Fruit fly (Drosophila melanogaster): ENCODE measurements around the gene CG5707.

CG5707 gene

DNA sequence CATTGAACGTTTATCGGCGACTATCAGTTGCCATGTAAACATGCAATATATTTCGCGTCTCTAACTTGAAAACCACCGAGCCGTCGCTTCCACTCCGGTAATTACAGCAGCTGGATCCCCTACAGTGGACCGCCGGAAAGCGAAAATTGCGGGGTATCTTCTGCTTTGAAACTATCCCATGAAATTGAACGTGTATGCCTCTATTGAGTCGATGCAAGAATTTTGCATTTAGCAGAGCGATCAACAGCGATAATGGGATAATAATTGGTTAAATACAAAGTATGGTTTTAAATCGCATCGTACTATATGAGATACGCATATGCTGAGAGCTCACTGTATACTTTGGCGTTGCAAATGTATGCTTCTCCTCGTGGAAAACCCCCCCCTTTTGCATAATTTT lies 47.0 kb downstream of the CG5707 start:
- TF ChIP-seq CG30020 (tag; optimal IDR thresholded peaks at IDR 0.05) (no peak), grau (tag; optimal IDR thresholded peaks at IDR 0.05) (peak; percentile 23), CG4328 (GFP tag; optimal IDR thresholded peaks at IDR 0.05) (no peak), row (GFP tag; IDR thresholded peaks at IDR 0.05) (0 out of 3 replicates have a peak, but pooled peaks have one; percentile 26)

DNA sequence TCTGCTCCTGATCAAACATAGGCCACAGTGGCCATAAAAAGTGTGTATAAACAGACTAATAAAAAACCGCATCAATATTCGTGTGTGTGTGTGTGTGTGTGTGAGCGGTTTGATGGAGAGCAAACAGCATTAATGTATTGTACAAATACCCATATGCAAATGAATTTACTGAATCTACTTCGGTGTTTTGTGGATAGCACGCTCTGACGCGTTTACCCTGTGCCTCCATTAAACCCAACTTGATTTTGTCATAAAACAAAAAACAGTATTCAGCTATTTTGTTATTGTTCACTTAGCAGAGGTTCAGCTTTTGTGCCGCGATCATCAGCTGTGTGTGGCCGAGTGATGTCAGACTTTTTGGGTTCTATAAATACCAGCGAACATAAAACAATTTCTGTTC lies 47.7 kb downstream of the CG5707 start:
- 0 out of 3 replicates have a peak, but pooled peaks have one; percentile 14 for TF ChIP-seq ci (GFP tag; IDR thresholded peaks at IDR 0.05)
- TF ChIP-seq sd (tag; optimal IDR thresholded peaks at IDR 0.05), result peak; percentile 70
- TF ChIP-seq nerfin-1 (tag; optimal IDR thresholded peaks at IDR 0.05), result no peak
- TF ChIP-seq sug (tag; optimal IDR thresholded peaks at IDR 0.05), result no peak
- TF ChIP-seq CG5953 (GFP tag; IDR thresholded peaks at IDR 0.05), result 0 out of 2 replicates have a peak, but pooled peaks have one; percentile 35
- no peak for TF ChIP-seq al (GFP tag; IDR thresholded peaks at IDR 0.05)
- TF ChIP-seq CG10462 (GFP tag; optimal IDR thresholded peaks at IDR 0.05), result no peak
- TF ChIP-seq fd102C (GFP tag; optimal IDR thresholded peaks at IDR 0.05), result no peak
- no peak for TF ChIP-seq CG16779 (GFP tag; IDR thresholded peaks at IDR 0.05)
- TF ChIP-seq Ptx1 (GFP tag; IDR thresholded peaks at IDR 0.05), result no peak
- peak; percentile 50 for TF ChIP-seq Vsx1 (GFP tag; optimal IDR thresholded peaks at IDR 0.05)
- TF ChIP-seq sens (GFP tag), result peak; percentile 35
- peak; percentile 52 for TF ChIP-seq caup (GFP tag; optimal IDR thresholded peaks at IDR 0.05; ENCODE audit: severe bottlenecking)
- no peak for TF ChIP-seq CG8290 (GFP tag; optimal IDR thresholded peaks at IDR 0.05)
- TF ChIP-seq CG8290 (tag; optimal IDR thresholded peaks at IDR 0.05), result peak in 1 of 2 experiments; percentile 44
- TF ChIP-seq lilli (GFP tag; optimal IDR thresholded peaks at IDR 0.05), result no peak
- no peak for TF ChIP-seq CG4820 (GFP tag; optimal IDR thresholded peaks at IDR 0.05)
- TF ChIP-seq vfl (GFP tag; optimal IDR thresholded peaks at IDR 0.05), result no peak
- no peak for TF ChIP-seq crol (GFP tag; IDR thresholded peaks at IDR 0.05)
- no peak for TF ChIP-seq dysf (GFP tag; IDR thresholded peaks at IDR 0.05)
- no peak for TF ChIP-seq CG13424 (tag; optimal IDR thresholded peaks at IDR 0.05)
- peak; percentile 57; the same call in 2 of the 4 replicates for TF ChIP-seq chinmo (GFP tag; IDR thresholded peaks at IDR 0.05; ENCODE audit: partially characterized antibody)
- no peak for TF ChIP-seq CG10654 (GFP tag; optimal IDR thresholded peaks at IDR 0.05)
- peak; percentile 69 for TF ChIP-seq CG12769 (tag; optimal IDR thresholded peaks at IDR 0.05)
- TF ChIP-seq run (tag; optimal IDR thresholded peaks at IDR 0.05), result no peak
- no peak for TF ChIP-seq CG31441 (GFP tag; IDR thresholded peaks at IDR 0.05)
- no peak for TF ChIP-seq toy (GFP tag; IDR thresholded peaks at IDR 0.05)
- no peak for TF ChIP-seq H2.0 (GFP tag; IDR thresholded peaks at IDR 0.05)
- no peak for TF ChIP-seq hkb (optimal IDR thresholded peaks at IDR 0.05)
- peak; percentile 20; the same call in 1 of the 2 replicates for TF ChIP-seq hkb (GFP tag; IDR thresholded peaks at IDR 0.05)
- no peak for TF ChIP-seq CG10147 (GFP tag; optimal IDR thresholded peaks at IDR 0.05)
- no peak for TF ChIP-seq scrt (GFP tag; optimal IDR thresholded peaks at IDR 0.05)
- TF ChIP-seq mirr (GFP tag; optimal IDR thresholded peaks at IDR 0.05), result peak; percentile 52
- TF ChIP-seq lola (GFP tag; optimal IDR thresholded peaks at IDR 0.05), result no peak
- no peak for TF ChIP-seq croc (GFP tag; conservative IDR thresholded peaks at IDR 0.05)
- TF ChIP-seq zen2 (GFP tag; IDR thresholded peaks at IDR 0.05; ENCODE audit: partially characterized antibody), result no peak
- TF ChIP-seq PHDP (tag; optimal IDR thresholded peaks at IDR 0.05), result peak; percentile 18
- TF ChIP-seq CG14014 (GFP tag; IDR thresholded peaks at IDR 0.05), result peak; percentile 21; the same call in 1 of the 2 replicates
- no peak for TF ChIP-seq Sry-β (GFP tag; optimal IDR thresholded peaks at IDR 0.05)
- no peak for TF ChIP-seq CG3847 (GFP tag; IDR thresholded peaks at IDR 0.05)
- TF ChIP-seq Dbx (GFP tag; IDR thresholded peaks at IDR 0.05), result 0 out of 3 replicates have a peak, but pooled peaks have one; percentile 22
- peak; percentile 47 for TF ChIP-seq abd-A (tag; optimal IDR thresholded peaks at IDR 0.05)
- no peak for TF ChIP-seq zen (tag; optimal IDR thresholded peaks at IDR 0.05)
- no peak for TF ChIP-seq CG1024 (GFP tag; IDR thresholded peaks at IDR 0.05)
- no peak for TF ChIP-seq pan (optimal IDR thresholded peaks at IDR 0.05)
- peak in 1 of 2 experiments; percentile 27 for TF ChIP-seq pan (GFP tag; optimal IDR thresholded peaks at IDR 0.05 in 1 of 2, IDR thresholded peaks at IDR 0.05 in 1 of 2)
